Worm (Caenorhabditis elegans) whole organism, young adult: ENCODE results near the gene mesp-1.
A peak's percentile ranks its signal among the peaks of the same experiment; 100 is the strongest.

Source experiments
- B0261.1 ChIP-seq: sonication (generic microtip); optimal IDR thresholded peaks from 2 replicates; lab custom pipeline; 2016; ENCODE audit warnings: mild to moderate bottlenecking, missing genetic modification characterization, moderate library complexity, missing compliant biosample characterization
- T07F8.4 ChIP-seq: sonication (generic microtip); optimal IDR thresholded peaks from 2 replicates; lab custom pipeline; 2016; ENCODE audit warnings: mild to moderate bottlenecking, missing genetic modification characterization, moderate library complexity, missing compliant biosample characterization
- Y79H2A.3 ChIP-seq: fragments of 200-800 bp; sonication (Bioruptor generic); conservative IDR thresholded peaks from 2 replicates; pipeline ENCODE4 v1.3.6; 2022; ENCODE audit warnings: missing genetic modification reagents, missing genetic modification characterization, missing compliant biosample characterization
- ZK185.1 ChIP-seq: sonication (generic microtip); optimal IDR thresholded peaks from 2 replicates; lab custom pipeline; 2016; ENCODE audit warnings: mild to moderate bottlenecking, missing genetic modification characterization, missing compliant biosample characterization; ENCODE audit not compliant: poor library complexity, severe bottlenecking
- aptf-3 ChIP-seq: fragments of 200-800 bp; sonication (Bioruptor generic); IDR thresholded peaks from 2 replicates; pipeline ENCODE4 v1.3.6; 2022; ENCODE audit warnings: missing genetic modification characterization, missing compliant biosample characterization
- atf-7 ChIP-seq: sonication (generic microtip); optimal IDR thresholded peaks from 2 replicates; lab custom pipeline; 2017; ENCODE audit warnings: mild to moderate bottlenecking, missing genetic modification characterization, missing compliant biosample characterization
- athp-1 ChIP-seq: sonication (generic microtip); optimal IDR thresholded peaks from 2 replicates; lab custom pipeline; 2017; ENCODE audit warnings: mild to moderate bottlenecking, missing genetic modification characterization, missing compliant biosample characterization
- cebp-1 ChIP-seq, 2 experiments: fragments of 200-800 bp in 1 of 2; sonication (Bioruptor generic) in 1 of 2; sonication (generic microtip) in 1 of 2; IDR thresholded peaks in 1 of 2; optimal IDR thresholded peaks in 1 of 2; 2 replicates each; pipeline versions ENCODE4 v1.3.6 to Lab custom; 2017 to 2022; ENCODE audit warnings: missing compliant biosample characterization in 2 of 2, missing genetic modification characterization in 2 of 2, mild to moderate bottlenecking in 1 of 2, missing genetic modification reagents in 1 of 2, moderate library complexity in 1 of 2
- ceh-40 ChIP-seq: fragments of 200-800 bp; sonication (Bioruptor generic); IDR thresholded peaks from 2 replicates; pipeline ENCODE4 v1.3.6; 2022; ENCODE audit warnings: missing genetic modification characterization, missing compliant biosample characterization
- ceh-58 ChIP-seq: fragments of 200-800 bp; sonication (Bioruptor generic); IDR thresholded peaks from 2 replicates; pipeline ENCODE4 v1.3.6; 2022; ENCODE audit warnings: missing genetic modification characterization, missing compliant biosample characterization
- ceh-91 ChIP-seq: fragments of 200-800 bp; sonication (Bioruptor generic); IDR thresholded peaks from 2 replicates; pipeline ENCODE4 v1.3.6; 2022; ENCODE audit warnings: missing genetic modification reagents, missing genetic modification characterization, missing compliant biosample characterization
- chd-7 ChIP-seq: sonication (generic microtip); optimal IDR thresholded peaks from 2 replicates; lab custom pipeline; 2016; ENCODE audit warnings: mild to moderate bottlenecking, missing genetic modification characterization, moderate library complexity, missing compliant biosample characterization
- die-1 ChIP-seq: sonication (generic microtip); optimal IDR thresholded peaks from 2 replicates; lab custom pipeline; 2016; ENCODE audit warnings: missing genotype, mild to moderate bottlenecking, missing genetic modification characterization, missing compliant biosample characterization
- dox-1 ChIP-seq: fragments of 200-800 bp; sonication (Bioruptor generic); IDR thresholded peaks from 2 replicates; pipeline ENCODE4 v1.3.6; 2022; ENCODE audit warnings: missing genetic modification reagents, missing genetic modification characterization, missing compliant biosample characterization
- dpff-1 ChIP-seq: sonication (generic microtip); optimal IDR thresholded peaks from 2 replicates; lab custom pipeline; 2017; ENCODE audit warnings: mild to moderate bottlenecking, missing genetic modification characterization, missing compliant biosample characterization
- egl-44 ChIP-seq: fragments of 200-800 bp; sonication (Bioruptor generic); IDR thresholded peaks from 2 replicates; pipeline ENCODE4 v1.3.6; 2022; ENCODE audit warnings: missing genetic modification reagents, missing genetic modification characterization, missing compliant biosample characterization
- ekl-4 ChIP-seq: fragments of 200-800 bp; sonication (Bioruptor generic); IDR thresholded peaks from 2 replicates; pipeline ENCODE4 v1.3.6; 2022; ENCODE audit warnings: missing genetic modification reagents, missing genetic modification characterization, missing compliant biosample characterization
- ets-4 ChIP-seq: fragments of 200-800 bp; sonication (Bioruptor generic); optimal IDR thresholded peaks from 2 replicates; lab custom pipeline; 2018; ENCODE audit warnings: mild to moderate bottlenecking, missing genetic modification characterization, missing compliant biosample characterization
- hrde-1 ChIP-seq: sonication (generic microtip); optimal IDR thresholded peaks from 2 replicates; lab custom pipeline; 2016; ENCODE audit warnings: missing genetic modification characterization, mild to moderate bottlenecking, missing compliant biosample characterization, moderate library complexity, missing genotype, missing genetic modification reagents, borderline replicate concordance
- lin-35 ChIP-seq, 3 experiments: fragments of 150-350 bp in 2 of 3; sonication (generic microtip) in 1 of 3; optimal IDR thresholded peaks; 2 replicates each; lab custom pipeline; 2014 to 2018; ENCODE audit warnings: missing biosample characterization in 3 of 3, missing genetic modification characterization in 3 of 3, missing genetic modification reagents in 3 of 3
- lir-1 ChIP-seq: fragments of 200-800 bp; sonication (Bioruptor generic); conservative IDR thresholded peaks from 2 replicates; pipeline ENCODE4 v1.3.6; 2022; ENCODE audit warnings: missing genetic modification reagents, missing genetic modification characterization, missing compliant biosample characterization
- madf-6 ChIP-seq: fragments of 200-800 bp; sonication (Bioruptor generic); IDR thresholded peaks from 2 replicates; pipeline ENCODE4 v1.3.6; 2022; ENCODE audit warnings: missing genetic modification reagents, missing genetic modification characterization, missing compliant biosample characterization
- madf-8 ChIP-seq: fragments of 200-800 bp; sonication (Bioruptor generic); conservative IDR thresholded peaks from 2 replicates; pipeline ENCODE4 v1.3.6; 2022; ENCODE audit warnings: missing genetic modification reagents, missing genetic modification characterization, missing compliant biosample characterization
- nfyb-1 ChIP-seq: fragments of 200-800 bp; sonication (Bioruptor generic); IDR thresholded peaks from 2 replicates; pipeline ENCODE4 v1.3.6; 2022; ENCODE audit warnings: missing genetic modification reagents, missing genetic modification characterization, missing compliant biosample characterization
- nhr-80 ChIP-seq: sonication (generic microtip); optimal IDR thresholded peaks from 2 replicates; lab custom pipeline; 2016; ENCODE audit warnings: missing genetic modification characterization, missing compliant biosample characterization
- nhr-90 ChIP-seq: sonication (generic microtip); optimal IDR thresholded peaks from 2 replicates; lab custom pipeline; 2016; ENCODE audit warnings: missing genotype, mild to moderate bottlenecking, missing genetic modification characterization, missing compliant biosample characterization
- pbrm-1 ChIP-seq: fragments of 200-800 bp; sonication (Bioruptor generic); IDR thresholded peaks from 2 replicates; pipeline ENCODE4 v1.3.6; 2022; ENCODE audit warnings: missing genetic modification reagents, missing genetic modification characterization, missing compliant biosample characterization
- pha-4 ChIP-seq: fragments of 150-350 bp; sonication (generic microtip); optimal IDR thresholded peaks from 2 replicates; lab custom pipeline; 2014; ENCODE audit warnings: missing biosample characterization, missing genetic modification reagents, missing genetic modification characterization
- rcor-1 ChIP-seq: fragments of 200-800 bp; sonication (Bioruptor generic); IDR thresholded peaks from 2 replicates; pipeline ENCODE4 v1.3.6; 2022; ENCODE audit warnings: missing genetic modification reagents, missing genetic modification characterization, missing compliant biosample characterization
- repo-1 ChIP-seq: sonication (generic microtip); optimal IDR thresholded peaks from 2 replicates; lab custom pipeline; 2017; ENCODE audit warnings: mild to moderate bottlenecking, missing genetic modification characterization, missing compliant biosample characterization
- sdz-38 ChIP-seq: sonication (generic microtip); optimal IDR thresholded peaks from 2 replicates; lab custom pipeline; 2016; ENCODE audit warnings: missing genotype, missing genetic modification characterization, missing compliant biosample characterization
- snpc-4 ChIP-seq, 5 experiments: fragments of 150-350 bp in 1 of 5; sonication (generic microtip) in 4 of 5; optimal IDR thresholded peaks; 2 replicates each; lab custom pipeline; 2014 to 2018; ENCODE audit warnings: missing genetic modification characterization in 5 of 5, missing biosample characterization in 3 of 5, antibody characterized with exemption in 2 of 5, mild to moderate bottlenecking in 2 of 5, missing compliant biosample characterization in 2 of 5, missing genotype in 2 of 5, moderate library complexity in 2 of 5, missing genetic modification reagents in 1 of 5
- tbp1 ChIP-seq: fragments of 200-800 bp; sonication (Bioruptor generic); optimal IDR thresholded peaks from 2 replicates; lab custom pipeline; 2018; ENCODE audit warnings: mild to moderate bottlenecking, missing genetic modification characterization, missing compliant biosample characterization
- zfh-2 ChIP-seq: fragments of 200-800 bp; sonication (Bioruptor generic); conservative IDR thresholded peaks from 2 replicates; pipeline ENCODE4 v1.3.6; 2022; ENCODE audit warnings: missing genetic modification reagents, missing genetic modification characterization, missing compliant biosample characterization
- ztf-22 ChIP-seq: fragments of 200-800 bp; sonication (Bioruptor generic); optimal IDR thresholded peaks from 2 replicates; lab custom pipeline; 2018; ENCODE audit warnings: mild to moderate bottlenecking, missing genetic modification characterization, moderate library complexity, missing compliant biosample characterization
- ztf-28 ChIP-seq: fragments of 200-800 bp; sonication (Bioruptor generic); IDR thresholded peaks from 2 replicates; pipeline ENCODE4 v1.3.6; 2022; ENCODE audit warnings: missing genetic modification reagents, missing genetic modification characterization, missing compliant biosample characterization

mesp-1 gene

ce11 chrIV:8481308-8481707, 17.8 kb upstream of the mesp-1 start, which contains the start of gene spp-8:
TSS of gene spp-8 (plus strand) at chrIV:8481664.
- peak; percentile 38 for TF ChIP-seq atf-7 (tag; lab: Kevin White, UChicago)
- peak; percentile 39; the same call in 1 of the 2 replicates for TF ChIP-seq egl-44
- peak; percentile 1 for TF ChIP-seq tbp1 (GFP tag; lab: Kevin White, UChicago)
- TF ChIP-seq nhr-80 (tag; lab: Kevin White, UChicago): peak; percentile 94
- TF ChIP-seq T07F8.4 (tag; lab: Kevin White, UChicago): no peak
- no peak for TF ChIP-seq nfyb-1 (GFP tag; lab: Robert Waterston, UW)
- 0 out of 2 replicates have a peak, but pooled peaks have one; percentile 22 for TF ChIP-seq dox-1 (GFP tag; lab: Robert Waterston, UW)
- peak; percentile 87 for TF ChIP-seq ets-4 (GFP tag; lab: Kevin White, UChicago)
- no peak for TF ChIP-seq zfh-2
- no peak for TF ChIP-seq ceh-40 (GFP tag; lab: Robert Waterston, UW)
- peak; percentile 41 for TF ChIP-seq nhr-90
- no peak for TF ChIP-seq pha-4 (tag; lab: Kevin White, UChicago)
- TF ChIP-seq cebp-1 (GFP tag; IDR thresholded peaks at IDR 0.05; lab: Robert Waterston, UW): no peak
- TF ChIP-seq cebp-1 (tag; optimal IDR thresholded peaks at IDR 0.05; lab: Kevin White, UChicago): no peak

DNA sequence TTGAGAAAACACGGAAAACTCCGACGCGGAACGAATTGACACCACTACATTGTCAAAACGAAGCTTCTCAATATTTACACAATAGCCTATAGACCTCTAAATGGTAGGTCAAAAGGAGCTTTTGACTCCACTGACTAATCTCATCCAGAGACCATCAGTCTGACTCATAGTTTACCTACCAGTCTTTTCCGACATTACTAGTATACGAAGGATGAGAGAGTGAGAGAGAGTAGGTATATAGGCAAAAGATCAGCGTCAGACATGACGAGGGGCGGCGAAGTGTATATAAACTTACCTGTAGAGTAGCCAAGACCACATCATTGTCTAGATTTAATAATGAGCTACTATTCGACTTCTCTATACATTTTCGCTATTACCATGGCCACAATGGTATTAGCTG, 11.9 kb upstream of the mesp-1 start, which contains the start of gene srlf-3:
Gene srlf-3 (plus strand): TSS at position 301 of the 400 bp plus-strand sequence.
- TF ChIP-seq pbrm-1 (GFP tag; lab: Robert Waterston, UW) (no peak), ZK185.1 (tag; lab: Kevin White, UChicago) (no peak)

DNA sequence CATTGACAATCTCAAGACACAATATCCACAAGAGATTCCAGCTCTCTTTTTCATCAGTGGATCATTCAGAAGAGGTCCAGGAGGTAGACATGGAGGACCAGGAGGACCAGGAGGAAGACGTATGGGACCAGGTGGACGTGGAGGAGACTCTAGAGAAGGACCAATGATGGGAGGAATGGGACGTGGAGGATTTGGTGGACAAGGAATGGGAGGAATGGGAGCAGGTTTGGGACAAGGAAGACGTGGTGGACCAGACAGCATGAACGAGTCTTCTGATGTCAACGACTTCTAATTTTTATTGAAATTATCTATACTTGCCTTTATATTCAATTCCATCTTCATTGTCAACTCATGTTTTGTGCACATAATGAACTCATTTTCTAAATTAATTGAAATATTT, 11.1 kb upstream of the mesp-1 start:
- TF ChIP-seq zfh-2 (0 out of 2 replicates have a peak, but pooled peaks have one; percentile 25), die-1 (tag; lab: Kevin White, UChicago) (no peak), athp-1 (tag; lab: Kevin White, UChicago) (no peak)
- TF ChIP-seq, all 124 proteins: peak for 1

DNA sequence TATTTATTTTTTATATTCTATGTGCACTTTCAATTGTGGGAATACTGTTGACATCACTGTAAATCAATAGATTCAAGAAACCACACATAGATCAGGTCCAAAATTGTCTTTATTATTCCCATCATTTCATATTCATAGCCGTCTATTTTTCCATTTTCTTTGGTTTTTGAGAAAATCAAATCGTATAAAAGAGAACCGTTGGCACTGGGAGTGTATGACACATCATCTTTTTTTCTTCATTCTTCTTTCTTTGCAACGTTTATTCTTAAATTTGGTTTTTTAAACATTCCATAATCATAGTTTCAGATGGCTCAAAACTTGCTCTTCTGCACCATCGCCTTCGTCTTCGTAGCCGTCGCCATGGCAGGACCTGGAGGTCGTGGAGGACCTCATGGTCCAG, 9.2 kb upstream of the mesp-1 start, which contains the start of gene srlf-2:
Gene srlf-2 (plus strand): TSS at position 301 of the 400 bp plus-strand sequence.
- TF ChIP-seq athp-1 (tag; lab: Kevin White, UChicago) (no peak), zfh-2 (no peak), sdz-38 (tag; lab: Kevin White, UChicago) (no peak), aptf-3 (no peak), Y79H2A.3 (no peak), ztf-22 (GFP tag; lab: Kevin White, UChicago) (no peak), ceh-58 (no peak)

DNA sequence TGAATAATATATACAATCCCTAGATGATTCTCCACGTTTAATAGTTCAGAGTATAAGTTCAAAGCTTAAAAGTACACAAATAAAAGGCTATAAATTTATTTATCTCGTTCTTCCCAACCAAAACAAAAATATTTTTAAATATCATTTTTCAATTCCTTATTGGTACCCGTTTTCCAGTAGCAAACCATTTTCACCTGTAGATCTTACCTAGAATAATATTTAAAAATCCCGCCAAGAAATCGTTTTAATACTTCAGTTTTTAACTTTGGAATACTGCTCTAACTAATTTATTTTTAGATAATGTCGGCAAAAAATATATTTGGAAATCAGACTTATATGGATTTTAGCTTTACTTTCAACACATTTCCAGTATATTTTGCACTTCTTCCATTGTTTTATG, 6.9 kb upstream of the mesp-1 start, which contains the start of gene sru-7:
Gene sru-7 (plus strand): TSS at position 301 of the 400 bp plus-strand sequence.
- TF ChIP-seq dpff-1 (tag; lab: Kevin White, UChicago) (no peak), rcor-1 (GFP tag; lab: Robert Waterston, UW) (no peak), lir-1 (GFP tag; lab: Robert Waterston, UW) (no peak), madf-8 (GFP tag; lab: Robert Waterston, UW) (no peak), ceh-58 (no peak), repo-1 (tag; lab: Kevin White, UChicago) (no peak), chd-7 (tag; lab: Kevin White, UChicago) (no peak), snpc-4 (GFP tag; optimal IDR thresholded peaks at IDR 0.05; lab: Kevin White, UChicago) (no peak), snpc-4 (tag; optimal IDR thresholded peaks at IDR 0.05; lab: Kevin White, UChicago) (no peak), hrde-1 (tag; lab: Kevin White, UChicago) (no peak), ztf-28 (no peak), ekl-4 (GFP tag; lab: Robert Waterston, UW) (no peak), pha-4 (tag; lab: Kevin White, UChicago) (no peak), cebp-1 (GFP tag; IDR thresholded peaks at IDR 0.05; lab: Robert Waterston, UW) (no peak), cebp-1 (tag; optimal IDR thresholded peaks at IDR 0.05; lab: Kevin White, UChicago) (no peak), madf-6 (GFP tag; lab: Robert Waterston, UW) (no peak), B0261.1 (no peak), lin-35 (GFP tag; optimal IDR thresholded peaks at IDR 0.05; lab: Kevin White, UChicago) (no peak), ceh-91 (no peak)
- TF ChIP-seq, all 124 proteins: peak for 0
